Worm (Caenorhabditis elegans) whole organism, late embryonic: ENCODE results near the gene C08E8.10.

ENCODE experiments used
- ama-1 ChIP-seq: fragments of 150-350 bp; optimal IDR thresholded peaks from 2 replicates; lab custom pipeline; 2014
- hlh-13 ChIP-seq: fragments of 200-800 bp; sonication (Bioruptor generic); optimal IDR thresholded peaks from 2 replicates; lab custom pipeline; 2018; ENCODE audit warnings: mild to moderate bottlenecking, missing genetic modification characterization, missing compliant biosample characterization
- hlh-30 ChIP-seq: sonication (generic microtip); optimal IDR thresholded peaks from 2 replicates; lab custom pipeline; 2017; ENCODE audit warnings: antibody characterized with exemption, missing genetic modification characterization, missing compliant biosample characterization; ENCODE audit not compliant: insufficient read depth
- mec-3 ChIP-seq: sonication (generic microtip); optimal IDR thresholded peaks from 2 replicates; lab custom pipeline; 2016; ENCODE audit warnings: borderline replicate concordance, missing genetic modification characterization, missing compliant biosample characterization
- nfya-1 ChIP-seq: sonication (generic microtip); optimal IDR thresholded peaks from 2 replicates; lab custom pipeline; 2017; ENCODE audit warnings: missing genetic modification characterization, mild to moderate bottlenecking, missing compliant biosample characterization, antibody characterized with exemption, moderate library complexity
- ref-2 ChIP-seq: sonication (generic microtip); optimal IDR thresholded peaks from 2 replicates; lab custom pipeline; 2016; ENCODE audit warnings: missing genetic modification characterization, missing compliant biosample characterization

ce11 chrV:18331086-18331485, 8.6 kb downstream of the C08E8.10 start, which contains the start of gene B0462.4:
- TF ChIP-seq mec-3 (no peak), hlh-13 (no peak), ref-2 (tag; lab: Kevin White, UChicago) (no peak), nfya-1 (tag; lab: Kevin White, UChicago) (no peak), ama-1 (lab: Kevin White, UChicago) (no peak), hlh-30 (tag; lab: Kevin White, UChicago) (no peak)
